Worm (Caenorhabditis elegans) whole organism, L4 larva: Measurements from ENCODE around the gene ubxn-4.

ENCODE experiments used
- fos-1 ChIP-seq: fragments of 150-350 bp; optimal IDR thresholded peaks from 2 replicates; lab custom pipeline; 2014; ENCODE audit warnings: missing biosample characterization, missing genetic modification characterization
- hlh-11 ChIP-seq: fragments of 200-800 bp; sonication (Bioruptor generic); optimal IDR thresholded peaks from 2 replicates; lab custom pipeline; 2018; ENCODE audit warnings: mild to moderate bottlenecking, missing genetic modification characterization, missing compliant biosample characterization
- unc-130 ChIP-seq: sonication (generic microtip); optimal IDR thresholded peaks from 2 replicates; lab custom pipeline; 2016; ENCODE audit warnings: missing genetic modification reagents, missing genetic modification characterization, missing compliant biosample characterization

DNA sequence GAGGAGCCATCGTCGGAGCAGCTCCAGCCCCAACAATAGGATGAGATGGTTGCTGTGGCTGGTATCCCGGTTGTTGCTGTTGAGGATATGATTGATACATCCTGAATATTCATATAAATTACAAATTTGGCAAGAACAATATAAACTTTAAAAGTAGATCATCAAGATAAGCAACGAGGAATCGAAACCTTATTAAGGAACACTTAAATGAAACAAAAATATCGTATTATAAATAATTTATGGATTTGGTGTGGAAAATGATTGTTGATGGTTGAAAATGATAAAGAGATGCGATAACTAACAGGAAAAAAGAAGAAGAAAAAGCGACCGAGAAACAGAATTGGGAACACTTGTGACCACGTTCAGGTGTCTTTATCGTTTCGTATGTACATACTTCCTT is 34.0 kb upstream of the ubxn-4 start, which contains the start of gene pqn-96:
- TF ChIP-seq hlh-11 (tag; lab: Kevin White, UChicago) (no peak), unc-130 (GFP tag; lab: Kevin White, UChicago) (no peak), fos-1 (tag; lab: Kevin White, UChicago) (no peak)
